Fruit fly (Drosophila melanogaster): Measurements from ENCODE around the gene RasGAP1.
"Not testable (repeated sequence)": the region's sequence is repeated elsewhere in the genome, so short reads cannot be mapped to it uniquely, and the experiment has no call there.

Gene RasGAP1

dm6 chr3L:9813345-9813897 is 41.7 kb downstream of the RasGAP1 start, which contains the start of gene CG43897:
TSS of gene CG43897 (plus strand) at chr3L:9813847.
- no peak for TF ChIP-seq Ets96B (tag; optimal IDR thresholded peaks at IDR 0.05)
- TF ChIP-seq dac (GFP tag; optimal IDR thresholded peaks at IDR 0.05): no peak
- no peak for TF ChIP-seq CG9139 (GFP tag; optimal IDR thresholded peaks at IDR 0.05)
- no peak for TF ChIP-seq Hr38 (GFP tag; optimal IDR thresholded peaks at IDR 0.05)
- TF ChIP-seq spab (GFP tag; optimal IDR thresholded peaks at IDR 0.05): no peak

- no peak for TF ChIP-seq Ets96B (tag; optimal IDR thresholded peaks at IDR 0.05)
These were observed 51.0 kb downstream of the RasGAP1 start, which contains the start of gene Ilp4 for dm6 chr3L:9804125-9804524. TSS of gene Ilp4 (minus strand) at chr3L:9804263.

- TF ChIP-seq CG6163 (GFP tag; IDR thresholded peaks at IDR 0.05) (no peak), CG8119 (GFP tag; IDR thresholded peaks at IDR 0.05) (no peak), CG31627 (GFP tag; optimal IDR thresholded peaks at IDR 0.05) (no peak), cyc (GFP tag; optimal IDR thresholded peaks at IDR 0.05) (no peak), Hr4 (GFP tag; optimal IDR thresholded peaks at IDR 0.05) (no peak), spab (GFP tag; optimal IDR thresholded peaks at IDR 0.05) (no peak), fd59A (GFP tag; optimal IDR thresholded peaks at IDR 0.05) (no peak), CG10669 (GFP tag; optimal IDR thresholded peaks at IDR 0.05) (no peak), CG9139 (GFP tag; optimal IDR thresholded peaks at IDR 0.05) (no peak), CG11902 (GFP tag; optimal IDR thresholded peaks at IDR 0.05) (no peak), CG11294 (GFP tag; IDR thresholded peaks at IDR 0.05) (no peak), pdm3 (GFP tag; optimal IDR thresholded peaks at IDR 0.05) (no peak), CG6808 (GFP tag; optimal IDR thresholded peaks at IDR 0.05) (no peak), Eip93F (GFP tag; optimal IDR thresholded peaks at IDR 0.05) (no peak), CG11762 (GFP tag; optimal IDR thresholded peaks at IDR 0.05; ENCODE audit: insufficient read depth) (no peak)
These were observed 53.1 kb downstream of the RasGAP1 start, which contains the start of gene Ilp3 for dm6 chr3L:9802020-9802419. TSS of gene Ilp3 (minus strand) at chr3L:9802120.

- no peak for TF ChIP-seq Lpt (GFP tag; optimal IDR thresholded peaks at IDR 0.05)
- no peak for TF ChIP-seq Blimp-1 (GFP tag; optimal IDR thresholded peaks at IDR 0.05)
- TF ChIP-seq topi (GFP tag; optimal IDR thresholded peaks at IDR 0.05): no peak
- no peak for TF ChIP-seq Sox102F (GFP tag; optimal IDR thresholded peaks at IDR 0.05)
- TF ChIP-seq dac (GFP tag; optimal IDR thresholded peaks at IDR 0.05): no peak
- no peak for TF ChIP-seq CG6854 (GFP tag; optimal IDR thresholded peaks at IDR 0.05)
- no peak for TF ChIP-seq CG11902 (GFP tag; optimal IDR thresholded peaks at IDR 0.05)
- TF ChIP-seq CG8319 (GFP tag; optimal IDR thresholded peaks at IDR 0.05): no peak
- no peak for TF ChIP-seq CG16779 (tag; optimal IDR thresholded peaks at IDR 0.05)
- TF ChIP-seq CG6163 (GFP tag; IDR thresholded peaks at IDR 0.05): no peak
- no peak for TF ChIP-seq Eip78C (GFP tag)
These were observed 55.7 kb downstream of the RasGAP1 start, which contains the start of gene Ilp2 for dm6 chr3L:9799398-9799797. TSS of gene Ilp2 (plus strand) at chr3L:9799698.

- not testable (repeated sequence) for TF ChIP-seq cyc, Sox15, Eip93F (GFP tag; optimal IDR thresholded peaks at IDR 0.05)
These were observed 57.0 kb downstream of the RasGAP1 start, which contains the start of gene Ilp1 for dm6 chr3L:9798120-9798519. TSS of gene Ilp1 (plus strand) at chr3L:9798420.

- TF ChIP-seq CG4318 (GFP tag; optimal IDR thresholded peaks at IDR 0.05): no peak
- no peak for TF ChIP-seq dsx (GFP tag; optimal IDR thresholded peaks at IDR 0.05; ENCODE audit: poor library complexity, severe bottlenecking)
- TF ChIP-seq CG7368 (GFP tag; optimal IDR thresholded peaks at IDR 0.05): no peak
- no peak for TF ChIP-seq CG11762 (GFP tag; optimal IDR thresholded peaks at IDR 0.05; ENCODE audit: insufficient read depth)
- TF ChIP-seq Smox (GFP tag; optimal IDR thresholded peaks at IDR 0.05): no peak
- TF ChIP-seq spab (GFP tag; optimal IDR thresholded peaks at IDR 0.05): no peak
- no peak for TF ChIP-seq CG11902 (GFP tag; optimal IDR thresholded peaks at IDR 0.05)
- TF ChIP-seq vri (GFP tag; optimal IDR thresholded peaks at IDR 0.05): no peak
- TF ChIP-seq CG3032 (tag; optimal IDR thresholded peaks at IDR 0.05): no peak
- no peak for TF ChIP-seq fd85E (GFP tag; optimal IDR thresholded peaks at IDR 0.05)
- no peak for TF ChIP-seq CG34406 (GFP tag; optimal IDR thresholded peaks at IDR 0.05)
- TF ChIP-seq Lpt (GFP tag; optimal IDR thresholded peaks at IDR 0.05): no peak
- TF ChIP-seq Hr38 (GFP tag; optimal IDR thresholded peaks at IDR 0.05): no peak
- TF ChIP-seq lz (GFP tag; optimal IDR thresholded peaks at IDR 0.05): no peak
These were observed 57.5 kb downstream of the RasGAP1 start, which contains the start of gene Zasp67 for dm6 chr3L:9797587-9797986. TSS of gene Zasp67 (minus strand) at chr3L:9797687.

Data from whole organism, prepupa.